Worm (Caenorhabditis elegans) whole organism, L1 larva: Measurements from ENCODE around the gene str-146.

Experiments used
- C04F5.9 ChIP-seq: sonication (generic microtip); optimal IDR thresholded peaks from 2 replicates; lab custom pipeline; 2016; ENCODE audit warnings: missing genetic modification characterization, missing compliant biosample characterization
- C16A3.4 ChIP-seq: fragments of 150-350 bp; optimal IDR thresholded peaks from 2 replicates; lab custom pipeline; 2014; ENCODE audit warnings: missing biosample characterization, missing genetic modification characterization
- C34B4.2 ChIP-seq: sonication (generic microtip); optimal IDR thresholded peaks from 2 replicates; lab custom pipeline; 2017; ENCODE audit warnings: mild to moderate bottlenecking, missing genetic modification characterization, missing compliant biosample characterization
- alr-1 ChIP-seq: fragments of 200-800 bp; sonication (Bioruptor generic); optimal IDR thresholded peaks from 2 replicates; lab custom pipeline; 2018; ENCODE audit warnings: borderline replicate concordance, mild to moderate bottlenecking, missing genetic modification characterization, missing compliant biosample characterization
- ceh-63 ChIP-seq: fragments of 200-800 bp; sonication (Bioruptor generic); optimal IDR thresholded peaks from 2 replicates; lab custom pipeline; 2018; ENCODE audit warnings: mild to moderate bottlenecking, missing genetic modification characterization, missing compliant biosample characterization
- ces-1 ChIP-seq: fragments of 150-350 bp; optimal IDR thresholded peaks from 2 replicates; lab custom pipeline; 2014; ENCODE audit warnings: missing biosample characterization, missing genetic modification reagents, missing genetic modification characterization
- dsc-1 ChIP-seq: sonication (generic microtip); optimal IDR thresholded peaks from 2 replicates; lab custom pipeline; 2016; ENCODE audit warnings: mild to moderate bottlenecking, missing genetic modification characterization, missing compliant biosample characterization
- efl-1 ChIP-seq, 4 experiments: fragments of 150-350 bp; optimal IDR thresholded peaks in 3 of 4; peaks in 1 of 4; 1 replicate in 1 of 4; 2 replicates in 3 of 4; lab custom pipeline; 2014; ENCODE audit warnings: missing biosample characterization in 2 of 4, missing genetic modification characterization in 2 of 4, missing genetic modification reagents in 2 of 4
- egl-27 ChIP-seq, 2 experiments: fragments of 150-350 bp in 1 of 2; sonication (generic microtip); optimal IDR thresholded peaks; 3 replicates each; lab custom pipeline; 2017 to 2018; ENCODE audit warnings: missing biosample characterization in 2 of 2, missing genetic modification characterization in 2 of 2, missing genetic modification reagents in 2 of 2
- ets-5 ChIP-seq: fragments of 200-800 bp; sonication (Bioruptor generic); IDR thresholded peaks from 2 replicates; pipeline ENCODE4 v1.3.6; 2022; ENCODE audit warnings: missing genetic modification characterization, missing compliant biosample characterization
- fos-1 ChIP-seq: fragments of 150-350 bp; optimal IDR thresholded peaks from 2 replicates; lab custom pipeline; 2014; ENCODE audit warnings: missing biosample characterization, missing genetic modification characterization
- isw-1 ChIP-seq: fragments of 200-800 bp; sonication (Bioruptor generic); IDR thresholded peaks from 2 replicates; pipeline ENCODE4 v1.3.6; 2022; ENCODE audit warnings: missing genetic modification characterization, missing compliant biosample characterization
- jun-1 ChIP-seq: fragments of 150-350 bp; optimal IDR thresholded peaks from 2 replicates; lab custom pipeline; 2014; ENCODE audit warnings: missing biosample characterization, missing genetic modification reagents, missing genetic modification characterization
- lin-35 ChIP-seq, 2 experiments: fragments of 150-350 bp; optimal IDR thresholded peaks; 2 replicates each; lab custom pipeline; 2014; ENCODE audit warnings: missing biosample characterization in 2 of 2, missing genetic modification characterization in 2 of 2, missing genetic modification reagents in 2 of 2
- mab-9 ChIP-seq: fragments of 200-800 bp; sonication (Bioruptor generic); IDR thresholded peaks from 2 replicates; pipeline ENCODE4 v1.3.6; 2022; ENCODE audit warnings: missing genetic modification reagents, missing genetic modification characterization, missing compliant biosample characterization
- nhr-11 ChIP-seq: fragments of 150-350 bp; optimal IDR thresholded peaks from 2 replicates; lab custom pipeline; 2014; ENCODE audit warnings: missing biosample characterization, missing genetic modification characterization
- nhr-12 ChIP-seq: sonication (generic microtip); optimal IDR thresholded peaks from 2 replicates; lab custom pipeline; 2017; ENCODE audit warnings: missing biosample characterization, missing genetic modification characterization
- nhr-20 ChIP-seq: sonication (generic microtip); optimal IDR thresholded peaks from 2 replicates; lab custom pipeline; 2016; ENCODE audit warnings: mild to moderate bottlenecking, missing genetic modification characterization, missing compliant biosample characterization
- nhr-76 ChIP-seq: sonication (generic microtip); optimal IDR thresholded peaks from 2 replicates; lab custom pipeline; 2017; ENCODE audit warnings: missing biosample characterization, missing genetic modification characterization
- nhr-77 ChIP-seq: fragments of 150-350 bp; optimal IDR thresholded peaks from 2 replicates; lab custom pipeline; 2014; ENCODE audit warnings: missing biosample characterization, missing genetic modification characterization
- nhr-84 ChIP-seq: sonication (generic microtip); optimal IDR thresholded peaks from 2 replicates; lab custom pipeline; 2017; ENCODE audit warnings: missing biosample characterization, missing genetic modification characterization
- nhr-85 ChIP-seq: sonication (generic microtip); peaks from one replicate; lab custom pipeline; 2016; ENCODE audit warnings: missing genetic modification characterization, inconsistent platforms, missing compliant biosample characterization
- pag-3 ChIP-seq: sonication (generic microtip); optimal IDR thresholded peaks from 2 replicates; lab custom pipeline; 2017; ENCODE audit warnings: missing genetic modification characterization, mild to moderate bottlenecking, missing compliant biosample characterization, antibody characterized with exemption, borderline replicate concordance; ENCODE audit not compliant: insufficient read depth
- pax-3 ChIP-seq: fragments of 200-800 bp; sonication (Bioruptor generic); optimal IDR thresholded peaks from 2 replicates; lab custom pipeline; 2018; ENCODE audit warnings: mild to moderate bottlenecking, missing genetic modification characterization, moderate library complexity, missing compliant biosample characterization
- rnt-1 ChIP-seq: sonication (generic microtip); optimal IDR thresholded peaks from 2 replicates; lab custom pipeline; 2016; ENCODE audit warnings: mild to moderate bottlenecking, missing genetic modification characterization, moderate library complexity, missing compliant biosample characterization
- snu-23 ChIP-seq: sonication (generic microtip); optimal IDR thresholded peaks from 2 replicates; lab custom pipeline; 2016; ENCODE audit warnings: missing genetic modification characterization, missing compliant biosample characterization
- sptf-1 ChIP-seq: fragments of 150-350 bp; optimal IDR thresholded peaks from 2 replicates; lab custom pipeline; 2014; ENCODE audit warnings: missing biosample characterization, missing genetic modification characterization
- swsn-7 ChIP-seq: sonication (generic microtip); optimal IDR thresholded peaks from 2 replicates; lab custom pipeline; 2016; ENCODE audit warnings: missing genetic modification characterization, missing compliant biosample characterization
- unc-130 ChIP-seq: fragments of 150-350 bp; optimal IDR thresholded peaks from 2 replicates; lab custom pipeline; 2017; ENCODE audit warnings: missing biosample characterization, missing genetic modification characterization, inconsistent platforms
- unc-62 ChIP-seq: fragments of 150-350 bp; optimal IDR thresholded peaks from 2 replicates; lab custom pipeline; 2014; ENCODE audit warnings: missing biosample characterization, missing genetic modification reagents, missing genetic modification characterization
- unc-86 ChIP-seq: sonication (generic microtip); optimal IDR thresholded peaks from 2 replicates; lab custom pipeline; 2016; ENCODE audit warnings: missing genetic modification characterization, missing compliant biosample characterization
- vab-15 ChIP-seq: sonication (generic microtip); optimal IDR thresholded peaks from 2 replicates; lab custom pipeline; 2017; ENCODE audit warnings: missing genotype, mild to moderate bottlenecking, missing genetic modification characterization, missing compliant biosample characterization
- zip-4 ChIP-seq: fragments of 200-800 bp; sonication (Bioruptor generic); optimal IDR thresholded peaks from 2 replicates; lab custom pipeline; 2018; ENCODE audit warnings: mild to moderate bottlenecking, missing genetic modification characterization, moderate library complexity, missing compliant biosample characterization
- ztf-4 ChIP-seq: fragments of 150-350 bp; optimal IDR thresholded peaks from 2 replicates; lab custom pipeline; 2014; ENCODE audit warnings: missing biosample characterization, missing genetic modification characterization

The str-146 gene

DNA sequence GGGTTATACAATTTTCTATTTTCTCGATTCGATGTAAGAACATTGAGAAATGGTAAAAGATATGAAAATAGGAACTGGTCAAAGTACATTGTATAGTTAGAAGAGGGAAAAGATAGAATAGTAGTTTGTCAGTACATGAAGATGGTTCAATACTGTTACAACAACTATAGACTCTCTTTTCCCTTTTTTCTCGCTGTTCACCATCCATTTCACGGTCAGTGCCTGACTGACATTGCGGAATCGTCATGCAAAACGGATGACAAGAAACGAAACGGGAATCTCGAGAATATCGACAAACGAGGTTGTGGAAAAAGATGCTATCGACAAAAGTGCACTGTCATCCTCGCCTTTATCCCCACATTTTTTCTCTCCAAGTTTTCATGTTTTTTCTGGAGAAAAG is 51.6 kb downstream of the str-146 start (continued):
- TF ChIP-seq unc-62 (GFP tag; lab: Kevin White, UChicago), result no peak
- TF ChIP-seq egl-27 (tag; optimal IDR thresholded peaks at IDR 0.05; lab: Kevin White, UChicago), result no peak
- no peak for TF ChIP-seq C16A3.4
- TF ChIP-seq rnt-1 (tag; lab: Kevin White, UChicago), result no peak
- TF ChIP-seq lin-35 (GFP tag; optimal IDR thresholded peaks at IDR 0.05; lab: Kevin White, UChicago), result no peak
- TF ChIP-seq ceh-63, result no peak
- TF ChIP-seq unc-130 (tag; lab: Kevin White, UChicago), result no peak
- no peak for TF ChIP-seq jun-1 (tag; lab: Kevin White, UChicago)
- no peak for TF ChIP-seq ets-5 (GFP tag; lab: Robert Waterston, UW)
- TF ChIP-seq nhr-76 (tag; lab: Kevin White, UChicago), result no peak
- peak; percentile 35 for TF ChIP-seq nhr-20 (tag; lab: Kevin White, UChicago)
- no peak for TF ChIP-seq swsn-7
- TF ChIP-seq pag-3 (tag; lab: Kevin White, UChicago), result no peak
- peak; percentile 28 for TF ChIP-seq snu-23 (GFP tag; lab: Kevin White, UChicago)
- no peak for TF ChIP-seq mab-9
- TF ChIP-seq efl-1 (optimal IDR thresholded peaks at IDR 0.05; lab: Kevin White, UChicago), result no peak
- peak in 1 of 2 experiments; percentile 41 for TF ChIP-seq efl-1 (GFP tag; optimal IDR thresholded peaks at IDR 0.05 in 1 of 2; lab: Kevin White, UChicago)
- no peak for TF ChIP-seq nhr-77 (tag; lab: Kevin White, UChicago)
- no peak for TF ChIP-seq dsc-1 (tag; lab: Kevin White, UChicago)
- no peak for TF ChIP-seq fos-1 (tag; lab: Kevin White, UChicago)
- TF ChIP-seq nhr-84, result no peak
- TF ChIP-seq sptf-1 (tag; lab: Kevin White, UChicago), result no peak
- no peak for TF ChIP-seq pax-3
- TF ChIP-seq alr-1, result no peak
- TF ChIP-seq vab-15 (tag; lab: Kevin White, UChicago), result no peak
- no peak for TF ChIP-seq C34B4.2
- TF ChIP-seq ces-1 (GFP tag; lab: Kevin White, UChicago), result no peak
- TF ChIP-seq C04F5.9 (tag; lab: Kevin White, UChicago), result no peak
- no peak for TF ChIP-seq nhr-85
- TF ChIP-seq ztf-4 (tag; lab: Kevin White, UChicago), result no peak
- TF ChIP-seq unc-86 (tag; lab: Kevin White, UChicago), result no peak
- TF ChIP-seq nhr-11 (tag; lab: Kevin White, UChicago), result no peak
- TF ChIP-seq zip-4 (GFP tag; lab: Kevin White, UChicago), result no peak
- TF ChIP-seq isw-1 (GFP tag; lab: Robert Waterston, UW), result no peak
- no peak for TF ChIP-seq nhr-12 (tag; lab: Kevin White, UChicago)
